Fruit fly (Drosophila melanogaster): ENCODE results near the gene CG2519.
A peak's percentile ranks its signal among the peaks of the same experiment; 100 is the strongest.

CG2519 gene

dm6 chr3R:5517002-5517875 is 30.3 kb downstream of the CG2519 start, which contains the start of gene Itpr (continued):
- TF ChIP-seq fd102C (GFP tag; optimal IDR thresholded peaks at IDR 0.05) = no peak
- no peak for TF ChIP-seq CG7963 (GFP tag; IDR thresholded peaks at IDR 0.05; ENCODE audit: partially characterized antibody)
- 0 out of 3 replicates have a peak, but pooled peaks have one; percentile 14 for TF ChIP-seq knrl (GFP tag; IDR thresholded peaks at IDR 0.05; ENCODE audit: partially characterized antibody)
- no peak for TF ChIP-seq CG17186 (GFP tag; optimal IDR thresholded peaks at IDR 0.05)
- 0 out of 2 replicates have a peak, but pooled peaks have one; percentile 17 for TF ChIP-seq onecut (GFP tag; IDR thresholded peaks at IDR 0.05)
- TF ChIP-seq CG15479 (GFP tag; optimal IDR thresholded peaks at IDR 0.05) = peak; percentile 18
- TF ChIP-seq Dp (GFP tag; optimal IDR thresholded peaks at IDR 0.05) = peak; percentile 37
- 0 out of 3 replicates have a peak, but pooled peaks have one; percentile 28 for TF ChIP-seq Dbx (GFP tag; IDR thresholded peaks at IDR 0.05)
- peak; percentile 44 for TF ChIP-seq sd (tag; optimal IDR thresholded peaks at IDR 0.05)
- TF ChIP-seq Sin3A (optimal IDR thresholded peaks at IDR 0.05) = peak; percentile 44
- TF ChIP-seq CG5953 (GFP tag; IDR thresholded peaks at IDR 0.05) = 0 out of 2 replicates have a peak, but pooled peaks have one; percentile 11
- TF ChIP-seq CG9797 (GFP tag; optimal IDR thresholded peaks at IDR 0.05) = peak; percentile 69
- no peak for TF ChIP-seq exex (tag; optimal IDR thresholded peaks at IDR 0.05)
- peak in 1 of 2 experiments; percentile 55 for TF ChIP-seq Eip74EF (GFP tag; optimal IDR thresholded peaks at IDR 0.05)
- TF ChIP-seq CG1024 (GFP tag; IDR thresholded peaks at IDR 0.05) = no peak
- TF ChIP-seq CG2889 (GFP tag; IDR thresholded peaks at IDR 0.05) = no peak
- TF ChIP-seq grau (tag; optimal IDR thresholded peaks at IDR 0.05) = peak; percentile 68
- no peak for TF ChIP-seq CG6765 (GFP tag; optimal IDR thresholded peaks at IDR 0.05)
- TF ChIP-seq CG7987 (GFP tag; optimal IDR thresholded peaks at IDR 0.05) = peak; percentile 7
- peak; percentile 38; the same call in 1 of the 2 replicates for TF ChIP-seq unc-4 (GFP tag; IDR thresholded peaks at IDR 0.05; ENCODE audit: partially characterized antibody)
- TF ChIP-seq CG18619 (GFP tag; optimal IDR thresholded peaks at IDR 0.05) = no peak
- peak; percentile 10 for TF ChIP-seq CG2116 (GFP tag; optimal IDR thresholded peaks at IDR 0.05)
- TF ChIP-seq CG17328 (GFP tag; IDR thresholded peaks at IDR 0.05) = peak; percentile 26; the same call in 1 of the 2 replicates
- TF ChIP-seq pzg (GFP tag; optimal IDR thresholded peaks at IDR 0.05) = peak; percentile 22
- no peak for TF ChIP-seq CG11723 (GFP tag; optimal IDR thresholded peaks at IDR 0.05)
- TF ChIP-seq Dll (GFP tag; IDR thresholded peaks at IDR 0.05; ENCODE audit: partially characterized antibody) = peak; percentile 54; the same call in 2 of the 4 replicates
- no peak for TF ChIP-seq Usf (GFP tag; optimal IDR thresholded peaks at IDR 0.05)
- peak; percentile 59 for TF ChIP-seq CG8478 (optimal IDR thresholded peaks at IDR 0.05)
- TF ChIP-seq Bgb (GFP tag; IDR thresholded peaks at IDR 0.05; ENCODE audit: partially characterized antibody) = peak; percentile 53; the same call in 1 of the 2 replicates
- TF ChIP-seq ci (GFP tag; IDR thresholded peaks at IDR 0.05) = peak; percentile 62; the same call in 2 of the 3 replicates
- peak; percentile 39 for TF ChIP-seq CG12659 (GFP tag; optimal IDR thresholded peaks at IDR 0.05)
- peak; percentile 33 for TF ChIP-seq YL-1 (GFP tag; optimal IDR thresholded peaks at IDR 0.05)
- no peak for TF ChIP-seq CG8290 (GFP tag; optimal IDR thresholded peaks at IDR 0.05)
- TF ChIP-seq CG8290 (tag; optimal IDR thresholded peaks at IDR 0.05) = no peak
- peak; percentile 92 for TF ChIP-seq chinmo (GFP tag; IDR thresholded peaks at IDR 0.05; ENCODE audit: partially characterized antibody)
- no peak for TF ChIP-seq CG1602 (GFP tag; optimal IDR thresholded peaks at IDR 0.05)
- 0 out of 3 replicates have a peak, but pooled peaks have one; percentile 12 for TF ChIP-seq CG16813 (GFP tag; IDR thresholded peaks at IDR 0.05; ENCODE audit: partially characterized antibody)
- no peak for TF ChIP-seq usp (GFP tag; optimal IDR thresholded peaks at IDR 0.05)
- 0 out of 3 replicates have a peak, but pooled peaks have one; percentile 3 for TF ChIP-seq zfh1 (GFP tag; IDR thresholded peaks at IDR 0.05)
- TF ChIP-seq CG34422 (GFP tag; IDR thresholded peaks at IDR 0.05) = peak; percentile 79; the same call in 2 of the 3 replicates
- TF ChIP-seq cg (GFP tag; optimal IDR thresholded peaks at IDR 0.05) = peak; percentile 57
- TF ChIP-seq Dip2 (GFP tag; IDR thresholded peaks at IDR 0.05) = no peak
- TF ChIP-seq inv (GFP tag; IDR thresholded peaks at IDR 0.05; ENCODE audit: partially characterized antibody) = peak; percentile 36; the same call in 1 of the 2 replicates
- TF ChIP-seq CG3995 (GFP tag; optimal IDR thresholded peaks at IDR 0.05) = no peak
- 0 out of 2 replicates have a peak, but pooled peaks have one; percentile 3 for TF ChIP-seq NFAT (GFP tag; IDR thresholded peaks at IDR 0.05)
- no peak for TF ChIP-seq hkb (optimal IDR thresholded peaks at IDR 0.05)
- peak; percentile 28 for TF ChIP-seq hkb (GFP tag; IDR thresholded peaks at IDR 0.05)
- TF ChIP-seq dysf (GFP tag; IDR thresholded peaks at IDR 0.05) = 0 out of 3 replicates have a peak, but pooled peaks have one; percentile 18

All from whole organism, embryonic.